Worm (Caenorhabditis elegans) whole organism, L3 larva: ENCODE measurements around the gene C17H11.1.

Experiments used
- R02D3.7 ChIP-seq: fragments of 150-350 bp; optimal IDR thresholded peaks from 2 replicates; lab custom pipeline; 2014; ENCODE audit warnings: missing biosample characterization, missing genetic modification characterization
- aly-2 ChIP-seq: fragments of 150-350 bp; optimal IDR thresholded peaks from 2 replicates; lab custom pipeline; 2014; ENCODE audit warnings: missing biosample characterization, missing genetic modification characterization
- ama-1 ChIP-seq: fragments of 150-350 bp; optimal IDR thresholded peaks from 2 replicates; lab custom pipeline; 2018
- ceh-16 ChIP-seq: sonication (generic microtip); optimal IDR thresholded peaks from 2 replicates; lab custom pipeline; 2017; ENCODE audit warnings: missing biosample characterization, missing genetic modification characterization
- ceh-28 ChIP-seq: fragments of 150-350 bp; optimal IDR thresholded peaks from 2 replicates; lab custom pipeline; 2014; ENCODE audit warnings: missing biosample characterization, missing genetic modification reagents, missing genetic modification characterization
- ceh-9 ChIP-seq: sonication (generic microtip); optimal IDR thresholded peaks from 2 replicates; lab custom pipeline; 2018; ENCODE audit warnings: missing biosample characterization, missing genetic modification characterization
- daf-12 ChIP-seq: fragments of 150-350 bp; optimal IDR thresholded peaks from 2 replicates; lab custom pipeline; 2014; ENCODE audit warnings: missing biosample characterization, missing genetic modification reagents, missing genetic modification characterization
- egl-27 ChIP-seq: sonication (generic microtip); optimal IDR thresholded peaks from 4 replicates; lab custom pipeline; 2017; ENCODE audit warnings: missing biosample characterization, missing genetic modification reagents, missing genetic modification characterization
- elt-1 ChIP-seq: fragments of 150-350 bp; optimal IDR thresholded peaks from 2 replicates; lab custom pipeline; 2014; ENCODE audit warnings: missing biosample characterization, missing genetic modification characterization
- elt-2 ChIP-seq: sonication (generic microtip); optimal IDR thresholded peaks from 2 replicates; lab custom pipeline; 2016; ENCODE audit warnings: missing genetic modification reagents, mild to moderate bottlenecking, missing genetic modification characterization, missing compliant biosample characterization
- elt-3 ChIP-seq, 3 experiments: fragments of 150-350 bp in 1 of 3; sonication (generic microtip) in 2 of 3; optimal IDR thresholded peaks; 2 replicates in 2 of 3; 4 replicates in 1 of 3; lab custom pipeline; 2014 to 2017; ENCODE audit warnings: missing biosample characterization in 3 of 3, missing genetic modification characterization in 3 of 3
- fkh-10 ChIP-seq: sonication (generic microtip); optimal IDR thresholded peaks from 2 replicates; lab custom pipeline; 2017; ENCODE audit warnings: missing biosample characterization, missing genetic modification reagents, missing genetic modification characterization
- fos-1 ChIP-seq: fragments of 150-350 bp; optimal IDR thresholded peaks from 2 replicates; lab custom pipeline; 2014; ENCODE audit warnings: missing biosample characterization, missing genetic modification characterization
- hmg-11 ChIP-seq: sonication (generic microtip); optimal IDR thresholded peaks from 2 replicates; lab custom pipeline; 2016; ENCODE audit warnings: missing genetic modification characterization, missing compliant biosample characterization
- jun-1 ChIP-seq: fragments of 150-350 bp; optimal IDR thresholded peaks from 2 replicates; lab custom pipeline; 2014; ENCODE audit warnings: missing biosample characterization, missing genetic modification reagents, missing genetic modification characterization
- lin-15B ChIP-seq: fragments of 150-350 bp; optimal IDR thresholded peaks from 2 replicates; lab custom pipeline; 2014; ENCODE audit warnings: missing biosample characterization, missing genetic modification characterization
- lin-39 ChIP-seq: fragments of 150-350 bp; optimal IDR thresholded peaks from 2 replicates; lab custom pipeline; 2018; ENCODE audit warnings: missing biosample characterization, missing genetic modification reagents, missing genetic modification characterization
- lsy-12 ChIP-seq: sonication (generic microtip); optimal IDR thresholded peaks from 2 replicates; lab custom pipeline; 2016; ENCODE audit warnings: mild to moderate bottlenecking, missing genetic modification characterization, missing compliant biosample characterization
- nhr-11 ChIP-seq: fragments of 150-350 bp; optimal IDR thresholded peaks from 2 replicates; lab custom pipeline; 2014; ENCODE audit warnings: missing biosample characterization, missing genetic modification characterization
- nhr-12 ChIP-seq: fragments of 150-350 bp; optimal IDR thresholded peaks from 2 replicates; lab custom pipeline; 2014; ENCODE audit warnings: missing biosample characterization, missing genetic modification characterization
- nhr-237 ChIP-seq: fragments of 150-350 bp; optimal IDR thresholded peaks from 2 replicates; lab custom pipeline; 2014; ENCODE audit warnings: missing biosample characterization, missing genetic modification characterization
- nhr-28 ChIP-seq: fragments of 150-350 bp; optimal IDR thresholded peaks from 2 replicates; lab custom pipeline; 2014; ENCODE audit warnings: missing biosample characterization, missing genetic modification characterization
- nhr-43 ChIP-seq: sonication (generic microtip); optimal IDR thresholded peaks from 2 replicates; lab custom pipeline; 2016; ENCODE audit warnings: mild to moderate bottlenecking, missing genetic modification characterization, missing compliant biosample characterization; ENCODE audit not compliant: poor library complexity, severe bottlenecking
- nhr-67 ChIP-seq: fragments of 150-350 bp; optimal IDR thresholded peaks from 2 replicates; lab custom pipeline; 2014; ENCODE audit warnings: missing biosample characterization, missing genetic modification characterization
- nhr-76 ChIP-seq: fragments of 150-350 bp; sonication (generic microtip); optimal IDR thresholded peaks from 5 replicates; lab custom pipeline; 2014; ENCODE audit warnings: missing biosample characterization, missing genetic modification characterization
- nhr-77 ChIP-seq: fragments of 150-350 bp; optimal IDR thresholded peaks from 2 replicates; lab custom pipeline; 2014; ENCODE audit warnings: missing biosample characterization, missing genetic modification characterization
- pha-4 ChIP-seq: fragments of 150-350 bp; optimal IDR thresholded peaks from 2 replicates; lab custom pipeline; 2014; ENCODE audit warnings: missing biosample characterization, missing genetic modification reagents, missing genetic modification characterization
- pqm-1 ChIP-seq: fragments of 150-350 bp; optimal IDR thresholded peaks from 2 replicates; lab custom pipeline; 2017; ENCODE audit warnings: missing biosample characterization, missing genetic modification characterization, inconsistent platforms
- sea-2 ChIP-seq: fragments of 150-350 bp; sonication (generic microtip); optimal IDR thresholded peaks from 4 replicates; lab custom pipeline; 2014; ENCODE audit warnings: missing biosample characterization, missing genetic modification reagents, missing genetic modification characterization
- tbx-2 ChIP-seq: sonication (generic microtip); optimal IDR thresholded peaks from 2 replicates; lab custom pipeline; 2016; ENCODE audit warnings: mild to moderate bottlenecking, missing genetic modification characterization, missing compliant biosample characterization
- unc-39 ChIP-seq: sonication (generic microtip); optimal IDR thresholded peaks from 4 replicates; lab custom pipeline; 2017; ENCODE audit warnings: missing biosample characterization, missing genetic modification characterization
- unc-62 ChIP-seq: fragments of 150-350 bp; sonication (generic microtip); optimal IDR thresholded peaks from 4 replicates; lab custom pipeline; 2014; ENCODE audit warnings: missing biosample characterization, missing genetic modification reagents, missing genetic modification characterization
- ztf-11 ChIP-seq: fragments of 150-350 bp; optimal IDR thresholded peaks from 2 replicates; lab custom pipeline; 2014; ENCODE audit warnings: missing biosample characterization, missing genetic modification characterization
- ztf-4 ChIP-seq: fragments of 150-350 bp; optimal IDR thresholded peaks from 2 replicates; lab custom pipeline; 2014; ENCODE audit warnings: missing biosample characterization, missing genetic modification characterization

Gene C17H11.1

ce11 chrX:8139146-8139545, 34.6 kb upstream of the C17H11.1 start, which contains the start of gene C02B8.3:
TSS of gene C02B8.3 (plus strand) at chrX:8139446.
- no peak for TF ChIP-seq nhr-237 (tag; lab: Kevin White, UChicago)
- no peak for TF ChIP-seq ceh-28 (tag; lab: Kevin White, UChicago)
- TF ChIP-seq egl-27 (tag; lab: Kevin White, UChicago), result no peak
- TF ChIP-seq lsy-12 (tag; lab: Kevin White, UChicago), result no peak
- TF ChIP-seq aly-2 (tag; lab: Kevin White, UChicago), result no peak
- no peak for TF ChIP-seq nhr-43
- no peak for TF ChIP-seq unc-39 (tag; lab: Kevin White, UChicago)
- no peak for TF ChIP-seq jun-1 (tag; lab: Kevin White, UChicago)
- no peak for TF ChIP-seq pha-4 (tag; lab: Kevin White, UChicago)
- TF ChIP-seq nhr-76 (tag; lab: Kevin White, UChicago), result no peak
- no peak for TF ChIP-seq unc-62 (GFP tag; lab: Kevin White, UChicago)
- TF ChIP-seq elt-1, result no peak
- TF ChIP-seq ztf-4 (tag; lab: Kevin White, UChicago), result no peak

DNA sequence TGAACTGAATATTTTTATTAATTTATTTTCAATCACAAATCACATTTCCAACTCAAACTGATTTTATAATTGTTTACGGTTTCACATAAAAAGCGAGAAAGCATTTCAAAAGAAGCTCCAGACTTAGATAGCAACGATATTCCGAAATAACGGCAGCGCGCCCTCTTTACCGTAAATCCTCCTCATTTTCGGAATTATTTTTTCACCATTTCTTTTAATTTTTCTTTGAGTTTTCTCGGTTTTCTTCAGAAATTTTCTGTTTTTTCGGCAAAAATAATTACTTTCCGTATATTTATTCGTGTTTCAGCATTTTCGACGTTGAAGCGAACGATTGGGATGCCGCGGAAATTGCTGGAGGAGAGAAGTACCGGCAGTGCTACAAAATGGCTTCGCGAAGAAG, 26.3 kb upstream of the C17H11.1 start, which contains the start of gene C02B8.1:
Gene C02B8.1, plus strand, starts transcription at position 301 of the 400 bp plus-strand sequence.
- TF ChIP-seq fkh-10 (GFP tag; lab: Kevin White, UChicago) (no peak), hmg-11 (tag; lab: Kevin White, UChicago) (no peak), egl-27 (tag; lab: Kevin White, UChicago) (no peak), elt-1 (no peak), elt-3 (tag; optimal IDR thresholded peaks at IDR 0.05; lab: Kevin White, UChicago) (no peak), tbx-2 (tag; lab: Kevin White, UChicago) (no peak), ama-1 (no peak), nhr-76 (tag; lab: Kevin White, UChicago) (no peak), lin-39 (tag; lab: Kevin White, UChicago) (no peak), ceh-16 (no peak), nhr-77 (tag; lab: Kevin White, UChicago) (no peak), nhr-11 (tag; lab: Kevin White, UChicago) (no peak), nhr-67 (tag; lab: Kevin White, UChicago) (no peak), daf-12 (tag; lab: Kevin White, UChicago) (no peak)

DNA sequence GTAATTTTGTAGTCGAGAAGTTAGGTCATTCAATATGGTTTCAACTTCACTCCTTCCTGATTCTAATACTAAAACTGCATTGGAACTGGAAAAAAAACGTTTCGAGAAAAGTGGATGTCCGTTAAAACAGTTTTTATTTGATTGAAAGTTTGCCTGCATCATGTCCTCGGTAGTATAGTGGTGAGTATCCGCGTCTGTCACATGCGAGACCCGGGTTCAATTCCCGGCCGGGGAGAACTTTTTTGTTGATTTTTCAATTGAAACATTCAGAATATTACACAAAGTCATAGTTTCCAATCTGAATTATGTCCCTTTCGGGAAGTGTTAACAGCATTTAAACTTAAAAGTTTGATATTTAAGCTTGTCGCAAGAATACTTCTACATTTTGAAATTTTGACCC, 24.7 kb upstream of the C17H11.1 start:
- TF ChIP-seq ztf-11 (tag; lab: Kevin White, UChicago), result no peak
- TF ChIP-seq elt-2 (tag; lab: Kevin White, UChicago), result peak; percentile 4

DNA sequence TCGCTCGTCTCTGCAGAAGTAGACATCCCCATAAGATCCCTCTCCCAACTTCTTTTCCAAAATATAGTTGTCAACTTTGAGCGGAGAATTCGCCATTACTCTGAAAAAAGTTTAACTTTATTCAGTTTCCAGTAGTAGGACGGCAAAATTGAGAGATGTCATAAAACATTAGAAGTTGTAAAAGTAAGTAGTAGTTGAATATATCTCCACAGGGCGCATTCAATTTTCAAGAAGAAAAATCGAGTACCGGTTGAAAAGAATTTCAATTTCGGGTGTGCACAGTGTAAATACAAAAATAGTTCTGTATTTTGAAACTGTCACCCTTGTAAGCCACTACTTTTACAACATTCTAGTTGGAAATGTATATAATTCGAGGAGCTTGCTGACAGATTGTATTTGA, 23.1 kb upstream of the C17H11.1 start, which contains the start of gene F22F1.2:
Gene F22F1.2, minus strand, starts transcription at position 101 of the 400 bp plus-strand sequence.
- TF ChIP-seq ceh-16, result no peak

DNA sequence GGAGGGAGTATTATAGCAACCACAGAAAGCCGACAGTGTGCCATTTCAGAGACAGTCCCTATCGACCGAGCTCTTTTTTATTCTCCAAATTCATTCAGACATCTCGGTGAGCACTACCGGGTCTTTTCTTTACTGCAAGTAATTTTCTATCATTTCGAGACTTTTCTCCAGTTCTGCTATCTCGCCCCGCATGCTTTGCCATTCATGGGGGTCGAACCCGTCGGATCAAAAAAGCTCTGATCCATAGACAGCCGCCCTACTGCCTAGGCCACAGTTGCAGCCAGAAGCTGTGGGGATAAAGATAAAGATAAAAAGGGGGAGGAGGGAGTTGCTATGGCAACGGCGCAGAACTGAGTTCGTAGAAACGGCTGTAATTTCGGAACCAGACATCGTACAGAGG, 22.3 kb upstream of the C17H11.1 start:
- TF ChIP-seq fos-1 (tag; lab: Kevin White, UChicago), result no peak
- no peak for TF ChIP-seq pqm-1 (tag; lab: Kevin White, UChicago)
- no peak for TF ChIP-seq nhr-11 (tag; lab: Kevin White, UChicago)
- no peak for TF ChIP-seq ceh-9 (tag; lab: Kevin White, UChicago)
- no peak for TF ChIP-seq pha-4 (tag; lab: Kevin White, UChicago)
- no peak for TF ChIP-seq lin-39 (tag; lab: Kevin White, UChicago)
- TF ChIP-seq ama-1, result no peak
- TF ChIP-seq ceh-16, result no peak
- no peak for TF ChIP-seq nhr-12 (tag; lab: Kevin White, UChicago)
- no peak for TF ChIP-seq lin-15B (tag; lab: Kevin White, UChicago)
- no peak for TF ChIP-seq R02D3.7 (tag; lab: Kevin White, UChicago)
- no peak for TF ChIP-seq sea-2 (GFP tag; lab: Kevin White, UChicago)
- TF ChIP-seq aly-2 (tag; lab: Kevin White, UChicago), result no peak
- TF ChIP-seq elt-1, result no peak
- no peak for TF ChIP-seq ztf-11 (tag; lab: Kevin White, UChicago)
- no peak for TF ChIP-seq daf-12 (tag; lab: Kevin White, UChicago)
- TF ChIP-seq nhr-28 (tag; lab: Kevin White, UChicago), result no peak
